Worm (Caenorhabditis elegans): ENCODE data around the gene fbxa-75.

The fbxa-75 gene

ce11 chrIII:1342919-1343419 lies 39.5 kb downstream of the fbxa-75 start, which contains the start of gene fbxa-27:
TSS of gene fbxa-27 (plus strand) at chrIII:1342969.
- TF ChIP-seq T07F8.4 (tag; optimal IDR thresholded peaks at IDR 0.05) (no peak), F10E7.11 (tag; optimal IDR thresholded peaks at IDR 0.05) (no peak), dox-1 (GFP tag; IDR thresholded peaks at IDR 0.05) (no peak), hmg-20 (GFP tag; IDR thresholded peaks at IDR 0.05) (no peak), gei-17 (GFP tag; optimal IDR thresholded peaks at IDR 0.05) (no peak), F57C9.4 (tag; optimal IDR thresholded peaks at IDR 0.05) (no peak), F33H1.4 (GFP tag; IDR thresholded peaks at IDR 0.05) (no peak), snpc-3.4 (tag; optimal IDR thresholded peaks at IDR 0.05) (no peak)

- TF ChIP-seq unc-62 (GFP tag; optimal IDR thresholded peaks at IDR 0.05), result no peak
- no peak for TF ChIP-seq mxl-1 (tag; optimal IDR thresholded peaks at IDR 0.05)
- TF ChIP-seq lir-1 (GFP tag; conservative IDR thresholded peaks at IDR 0.05), result no peak
- no peak for TF ChIP-seq lsl-1 (GFP tag; optimal IDR thresholded peaks at IDR 0.05)
- no peak for TF ChIP-seq ztf-26 (tag; optimal IDR thresholded peaks at IDR 0.05)
- no peak for TF ChIP-seq ceh-91 (GFP tag; IDR thresholded peaks at IDR 0.05)
- no peak for TF ChIP-seq ceh-100 (GFP tag; IDR thresholded peaks at IDR 0.05)
- TF ChIP-seq sptf-2 (GFP tag; optimal IDR thresholded peaks at IDR 0.05), result no peak
- no peak for TF ChIP-seq madf-6 (GFP tag; IDR thresholded peaks at IDR 0.05)
- TF ChIP-seq cebp-2 (GFP tag; IDR thresholded peaks at IDR 0.05), result no peak
- no peak for TF ChIP-seq ceh-40 (GFP tag; IDR thresholded peaks at IDR 0.05)
- no peak for TF ChIP-seq zim-3 (tag; optimal IDR thresholded peaks at IDR 0.05)
- no peak for TF ChIP-seq snpc-1.3 (tag; optimal IDR thresholded peaks at IDR 0.05; ENCODE audit: insufficient read depth)
- no peak for TF ChIP-seq F57C9.4 (tag; optimal IDR thresholded peaks at IDR 0.05)
- TF ChIP-seq madf-8 (GFP tag; conservative IDR thresholded peaks at IDR 0.05), result no peak
- TF ChIP-seq nhr-90 (tag; optimal IDR thresholded peaks at IDR 0.05), result no peak
- no peak for TF ChIP-seq attf-3 (GFP tag; conservative IDR thresholded peaks at IDR 0.05)
These were observed 42.2 kb downstream of the fbxa-75 start, which contains the start of gene Y82E9BL.6 for ce11 chrIII:1345694-1346093. TSS of gene Y82E9BL.6 (minus strand) at chrIII:1345794.

ce11 chrIII:1347003-1347402 lies 43.5 kb downstream of the fbxa-75 start:
- TF ChIP-seq dpl-1 (GFP tag; optimal IDR thresholded peaks at IDR 0.05) (no peak), hmg-1.2 (GFP tag; IDR thresholded peaks at IDR 0.05) (no peak), cebp-1 (GFP tag; IDR thresholded peaks at IDR 0.05) (no peak), cebp-1 (tag; optimal IDR thresholded peaks at IDR 0.05) (no peak), zfh-2 (GFP tag; conservative IDR thresholded peaks at IDR 0.05) (no peak), lin-26 (GFP tag; IDR thresholded peaks at IDR 0.05) (no peak), nhr-120 (GFP tag; IDR thresholded peaks at IDR 0.05) (no peak), nfya-2 (GFP tag; IDR thresholded peaks at IDR 0.05) (no peak), mxl-1 (tag; optimal IDR thresholded peaks at IDR 0.05) (no peak), nhr-80 (tag; optimal IDR thresholded peaks at IDR 0.05) (no peak), tbx-9 (tag; optimal IDR thresholded peaks at IDR 0.05; ENCODE audit: borderline replicate concordance) (no peak), zim-3 (tag; optimal IDR thresholded peaks at IDR 0.05) (no peak), F23B12.7 (tag; optimal IDR thresholded peaks at IDR 0.05; ENCODE audit: insufficient read depth) (no peak), ztf-25 (GFP tag; IDR thresholded peaks at IDR 0.05) (no peak), F57A8.1 (GFP tag; optimal IDR thresholded peaks at IDR 0.05) (no peak), hsf-1 (GFP tag; IDR thresholded peaks at IDR 0.05) (no peak), F55B11.4 (tag; optimal IDR thresholded peaks at IDR 0.05; ENCODE audit: borderline replicate concordance, insufficient read depth) (no peak)

All from whole organism, young adult.